Worm (Caenorhabditis elegans): Measurements from ENCODE around the gene Y40B10B.1.

Gene Y40B10B.1

DNA sequence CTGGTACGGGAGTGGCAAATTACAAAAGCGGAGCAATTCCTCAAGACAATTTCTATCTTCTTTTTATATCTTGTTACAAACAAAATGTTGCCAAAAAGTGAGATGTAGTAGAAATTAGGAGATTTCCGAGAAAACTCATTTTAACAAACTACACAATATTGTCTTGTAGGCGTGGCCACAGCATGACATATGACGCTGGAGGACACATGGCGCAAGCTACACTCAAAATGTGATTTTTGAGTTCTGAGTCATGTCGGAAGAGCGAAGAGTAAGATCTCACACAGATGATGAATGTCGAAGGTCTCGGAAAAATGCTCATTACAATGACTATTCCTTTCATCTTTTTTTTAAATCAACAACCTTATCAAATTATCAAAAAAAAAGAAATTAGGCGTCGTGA, at the start of gene Y40B10B.1:
Gene Y40B10B.1, minus strand, starts transcription at position 101 of the 400 bp plus-strand sequence.
- TF ChIP-seq blmp-1 (tag; optimal IDR thresholded peaks at IDR 0.05): no peak
- TF ChIP-seq sem-2 (GFP tag; optimal IDR thresholded peaks at IDR 0.05): no peak
- no peak for TF ChIP-seq nhr-76 (tag; optimal IDR thresholded peaks at IDR 0.05)
- no peak for TF ChIP-seq mab-5 (tag; optimal IDR thresholded peaks at IDR 0.05)
- TF ChIP-seq M03D4.4 (tag; optimal IDR thresholded peaks at IDR 0.05): no peak

DNA sequence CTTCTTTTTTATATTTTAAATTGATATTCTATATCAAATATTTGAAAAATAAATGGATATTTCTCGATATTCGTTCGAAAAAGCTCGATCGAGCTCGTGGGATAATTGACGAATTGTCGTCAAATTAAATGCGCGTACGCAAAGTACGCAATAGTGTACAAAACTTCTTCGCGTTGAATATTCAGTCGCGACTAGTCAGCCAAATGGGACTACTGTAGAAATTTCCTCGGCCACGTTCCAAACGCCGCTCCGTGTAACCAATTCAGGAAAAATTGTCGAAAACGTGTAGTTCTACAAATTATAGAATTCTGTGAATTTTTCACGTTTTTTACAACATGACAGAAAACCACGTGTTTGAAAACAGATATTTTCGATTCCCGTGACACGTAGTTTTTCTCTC, 47.1 kb upstream of the Y40B10B.1 start:
- TF ChIP-seq sptf-1 (tag; optimal IDR thresholded peaks at IDR 0.05) (no peak), lsy-2 (tag; optimal IDR thresholded peaks at IDR 0.05) (peak; percentile 91), nhr-237 (tag; optimal IDR thresholded peaks at IDR 0.05) (peak; percentile 36), mep-1 (tag; optimal IDR thresholded peaks at IDR 0.05) (peak; percentile 47)

DNA sequence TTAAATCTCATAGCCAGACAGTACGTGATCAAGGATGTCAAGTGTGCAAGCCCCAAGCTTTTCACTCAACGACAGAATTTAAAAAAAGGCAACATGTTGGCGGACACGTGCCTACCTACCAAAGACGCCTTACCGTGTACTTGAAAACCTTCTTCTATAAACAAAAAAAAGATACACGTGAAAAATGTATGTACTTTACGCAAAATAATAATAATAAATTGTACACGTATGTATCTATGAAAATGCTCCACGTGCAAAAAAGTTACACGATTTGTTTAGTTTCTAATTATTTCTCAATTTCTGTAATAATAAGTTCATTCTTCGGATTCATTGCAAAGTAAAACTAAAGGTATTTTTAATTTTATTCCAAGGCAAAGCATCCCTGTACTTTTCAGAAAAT, 43.3 kb upstream of the Y40B10B.1 start, which contains the start of gene cysl-4:
Gene cysl-4, plus strand, starts transcription at position 301 of the 400 bp plus-strand sequence.
- TF ChIP-seq mab-5 (tag; optimal IDR thresholded peaks at IDR 0.05) (no peak), mep-1 (tag; optimal IDR thresholded peaks at IDR 0.05) (no peak), ham-2 (GFP tag; optimal IDR thresholded peaks at IDR 0.05) (no peak), hlh-1 (tag; optimal IDR thresholded peaks at IDR 0.05) (no peak), lsy-2 (tag; optimal IDR thresholded peaks at IDR 0.05) (no peak), ztf-11 (tag; optimal IDR thresholded peaks at IDR 0.05) (no peak), nhr-2 (tag; optimal IDR thresholded peaks at IDR 0.05) (no peak), unc-62 (GFP tag; optimal IDR thresholded peaks at IDR 0.05) (no peak), snpc-4 (tag; optimal IDR thresholded peaks at IDR 0.05) (no peak), lin-13 (tag; optimal IDR thresholded peaks at IDR 0.05) (no peak), tbx-8 (GFP tag; optimal IDR thresholded peaks at IDR 0.05) (no peak), ceh-39 (tag; optimal IDR thresholded peaks at IDR 0.05) (no peak), cnd-1 (tag; optimal IDR thresholded peaks at IDR 0.05) (no peak), unc-120 (tag; optimal IDR thresholded peaks at IDR 0.05; ENCODE audit: poor library complexity, severe bottlenecking) (no peak), nhr-12 (tag; optimal IDR thresholded peaks at IDR 0.05) (no peak), lin-32 (GFP tag; optimal IDR thresholded peaks at IDR 0.05) (no peak), bed-3 (GFP tag; optimal IDR thresholded peaks at IDR 0.05) (no peak), sem-2 (GFP tag; optimal IDR thresholded peaks at IDR 0.05) (no peak), nhr-28 (tag; optimal IDR thresholded peaks at IDR 0.05) (no peak)

DNA sequence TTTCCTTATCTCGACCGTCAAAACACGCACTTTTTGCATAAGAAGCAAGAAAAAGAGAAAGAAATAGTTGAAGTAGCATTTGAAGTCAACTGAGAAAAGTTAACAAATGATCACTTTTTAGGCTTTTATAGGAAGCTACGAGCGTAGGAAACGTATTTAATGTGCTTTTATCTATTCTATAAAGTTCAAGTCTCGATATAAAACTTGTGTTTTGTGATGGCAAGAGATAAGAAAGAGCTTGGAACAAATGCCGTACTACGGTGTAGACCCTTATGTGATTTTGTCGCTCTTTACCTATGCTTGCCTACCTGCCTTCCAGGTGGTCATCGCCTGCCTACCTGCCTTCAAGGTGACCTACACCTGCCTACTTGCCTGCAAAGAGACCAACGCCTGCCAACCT, 42.9 kb upstream of the Y40B10B.1 start, which contains the start of gene clec-206:
Gene clec-206, minus strand, starts transcription at position 101 of the 400 bp plus-strand sequence.
- TF ChIP-seq sem-2 (GFP tag; optimal IDR thresholded peaks at IDR 0.05): no peak
- no peak for TF ChIP-seq ham-2 (GFP tag; optimal IDR thresholded peaks at IDR 0.05)
- TF ChIP-seq cnd-1 (tag; optimal IDR thresholded peaks at IDR 0.05): no peak
- no peak for TF ChIP-seq lin-32 (GFP tag; optimal IDR thresholded peaks at IDR 0.05)
- TF ChIP-seq unc-39 (tag; optimal IDR thresholded peaks at IDR 0.05): no peak
- no peak for TF ChIP-seq mep-1 (tag; optimal IDR thresholded peaks at IDR 0.05)
- TF ChIP-seq elt-1 (tag; optimal IDR thresholded peaks at IDR 0.05; ENCODE audit: borderline replicate concordance, insufficient read depth): no peak
- TF ChIP-seq ztf-11 (tag; optimal IDR thresholded peaks at IDR 0.05): no peak
- TF ChIP-seq pha-4 (tag; optimal IDR thresholded peaks at IDR 0.05): no peak
- no peak for TF ChIP-seq drap-1 (GFP tag; optimal IDR thresholded peaks at IDR 0.05)
- TF ChIP-seq ceh-83 (GFP tag; optimal IDR thresholded peaks at IDR 0.05): no peak
- TF ChIP-seq mab-5 (tag; optimal IDR thresholded peaks at IDR 0.05): no peak
- TF ChIP-seq lsy-2 (tag; optimal IDR thresholded peaks at IDR 0.05): no peak

DNA sequence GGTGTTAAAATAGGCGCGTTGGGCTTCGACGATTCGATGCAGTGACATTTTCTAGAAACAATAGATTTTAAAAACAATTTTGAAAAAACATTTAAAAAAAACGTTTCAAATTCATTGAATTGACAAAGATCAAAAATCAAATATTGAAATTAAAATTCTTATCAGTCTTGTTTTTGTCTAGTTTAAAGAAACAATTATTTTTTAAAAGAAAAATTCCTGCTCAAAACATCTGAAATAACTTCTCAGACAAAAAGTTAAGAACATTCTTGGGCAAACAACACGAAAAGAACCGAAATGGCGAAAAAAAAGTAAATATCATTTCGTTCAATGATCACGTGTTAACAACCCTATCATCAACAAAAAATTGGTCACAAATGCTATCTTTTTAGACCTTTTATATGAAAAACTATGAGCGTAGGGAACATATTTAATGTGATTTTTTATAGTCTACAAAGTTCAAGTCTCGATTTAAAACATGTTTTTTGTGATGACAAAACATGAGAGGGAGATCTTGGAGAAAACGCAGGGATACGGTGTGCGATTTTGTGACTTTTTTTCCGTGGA, 38.3 kb upstream of the Y40B10B.1 start, which contains the start of gene alh-5:
Gene alh-5, minus strand, starts transcription at position 51 of the 564 bp plus-strand sequence.
- TF ChIP-seq zip-8 (tag; optimal IDR thresholded peaks at IDR 0.05): no peak
- TF ChIP-seq cnd-1 (tag; optimal IDR thresholded peaks at IDR 0.05): no peak
- no peak for TF ChIP-seq unc-120 (tag; optimal IDR thresholded peaks at IDR 0.05; ENCODE audit: poor library complexity, severe bottlenecking)
- no peak for TF ChIP-seq blmp-1 (tag; optimal IDR thresholded peaks at IDR 0.05)
- TF ChIP-seq unc-39 (tag; optimal IDR thresholded peaks at IDR 0.05): no peak
- TF ChIP-seq mab-5 (tag; optimal IDR thresholded peaks at IDR 0.05): no peak
- TF ChIP-seq M03D4.4 (tag; optimal IDR thresholded peaks at IDR 0.05): no peak
- no peak for TF ChIP-seq mls-2 (tag; optimal IDR thresholded peaks at IDR 0.05)
- no peak for TF ChIP-seq flh-1 (GFP tag; optimal IDR thresholded peaks at IDR 0.05)
